Fruit fly (Drosophila melanogaster) whole organism, embryonic: ENCODE measurements around the gene Agpat1.
A peak's percentile ranks its signal among the peaks of the same experiment; 100 is the strongest.

Experiments used
- Aef1 ChIP-seq: fragments of 200-800 bp; sonication (Bioruptor generic); IDR thresholded peaks from 3 replicates; pipeline ENCODE4 v1.3.6; 2022; ENCODE audit warnings: missing biosample characterization, missing genetic modification characterization
- Atf6 ChIP-seq: fragments of 200-800 bp; sonication (Bioruptor generic); IDR thresholded peaks from 2 replicates; pipeline ENCODE4 v1.3.6; 2022; ENCODE audit warnings: missing biosample characterization, missing genetic modification characterization
- B-H1 ChIP-seq: fragments of 200-800 bp; sonication (Bioruptor generic); IDR thresholded peaks from 3 replicates; pipeline ENCODE4 v1.3.6; 2022; ENCODE audit warnings: missing biosample characterization, missing genetic modification characterization
- BtbVII ChIP-seq: fragments of 200-800 bp; sonication (Bioruptor generic); optimal IDR thresholded peaks from 3 replicates; lab custom pipeline; 2017; ENCODE audit warnings: missing biosample characterization, mild to moderate bottlenecking, missing genetic modification characterization
- CG10979 ChIP-seq: fragments of 200-800 bp; sonication (Bioruptor generic); optimal IDR thresholded peaks from 2 replicates; lab custom pipeline; 2018; ENCODE audit warnings: missing biosample characterization, mild to moderate bottlenecking, missing genetic modification characterization, moderate library complexity
- CG11247 ChIP-seq: fragments of 200-800 bp; sonication (Bioruptor generic); IDR thresholded peaks from 2 replicates; pipeline ENCODE4 v1.3.6; 2022; ENCODE audit warnings: missing biosample characterization, missing genetic modification characterization
- CG11695 ChIP-seq: fragments of 200-800 bp; sonication (Bioruptor generic); IDR thresholded peaks from 3 replicates; pipeline ENCODE4 v1.3.6; 2022; ENCODE audit warnings: missing biosample characterization, missing genetic modification characterization
- CG15073 ChIP-seq: fragments of 200-800 bp; sonication (Bioruptor generic); optimal IDR thresholded peaks from 2 replicates; lab custom pipeline; 2016; ENCODE audit warnings: missing biosample characterization, missing genetic modification characterization
- CG15479 ChIP-seq: fragments of 200-800 bp; sonication (Bioruptor generic); optimal IDR thresholded peaks from 3 replicates; lab custom pipeline; 2019; ENCODE audit warnings: missing biosample characterization, mild to moderate bottlenecking, missing genetic modification characterization, moderate library complexity
- CG17359 ChIP-seq: fragments of 200-800 bp; sonication (Bioruptor generic); optimal IDR thresholded peaks from 3 replicates; lab custom pipeline; 2018; ENCODE audit warnings: missing biosample characterization, mild to moderate bottlenecking, missing genetic modification characterization, moderate library complexity
- CG18262 ChIP-seq: fragments of 200-800 bp; optimal IDR thresholded peaks from 3 replicates; lab custom pipeline; 2019; ENCODE audit warnings: missing biosample characterization, mild to moderate bottlenecking, missing genetic modification characterization, moderate library complexity
- CG1832 ChIP-seq: fragments of 200-800 bp; sonication (Bioruptor generic); optimal IDR thresholded peaks from 2 replicates; lab custom pipeline; 2017; ENCODE audit warnings: missing biosample characterization, mild to moderate bottlenecking, missing genetic modification characterization, inconsistent platforms
- CG18764 ChIP-seq: fragments of 200-800 bp; sonication (Bioruptor generic); optimal IDR thresholded peaks from 3 replicates; lab custom pipeline; 2016; ENCODE audit warnings: missing biosample characterization, missing genetic modification characterization
- CG2875 ChIP-seq: fragments of 200-800 bp; sonication (Bioruptor generic); optimal IDR thresholded peaks from 2 replicates; lab custom pipeline; 2017; ENCODE audit warnings: missing biosample characterization, mild to moderate bottlenecking, missing genetic modification characterization, missing genetic modification reagents
- CG2889 ChIP-seq: fragments of 200-800 bp; sonication (Bioruptor generic); IDR thresholded peaks from 3 replicates; pipeline ENCODE4 v1.3.6; 2022; ENCODE audit warnings: missing biosample characterization, missing genetic modification characterization
- CG32767 ChIP-seq: fragments of 200-800 bp; sonication (Bioruptor generic); IDR thresholded peaks from 2 replicates; pipeline ENCODE4 v1.3.6; 2022; ENCODE audit warnings: missing biosample characterization, missing genetic modification characterization
- CG6765 ChIP-seq: fragments of 200-800 bp; sonication (Bioruptor generic); optimal IDR thresholded peaks from 3 replicates; lab custom pipeline; 2017; ENCODE audit warnings: missing biosample characterization, mild to moderate bottlenecking, missing genetic modification characterization
- CG9727 ChIP-seq: fragments of 200-800 bp; sonication (Bioruptor generic); optimal IDR thresholded peaks from 3 replicates; lab custom pipeline; 2017; ENCODE audit warnings: missing biosample characterization, mild to moderate bottlenecking, missing genetic modification characterization
- CHES-1-like ChIP-seq: fragments of 200-800 bp; sonication (Bioruptor generic); optimal IDR thresholded peaks from 2 replicates; lab custom pipeline; 2016; ENCODE audit warnings: missing biosample characterization, missing genetic modification characterization
- GATAe ChIP-seq: fragments of 200-800 bp; sonication (Bioruptor generic); conservative IDR thresholded peaks from 2 replicates; pipeline ENCODE4 v1.3.6; 2022; ENCODE audit warnings: missing biosample characterization, missing genetic modification characterization
- Hr39 ChIP-seq: fragments of >200 bp; optimal IDR thresholded peaks from 2 replicates; lab custom pipeline; 2017
- Max ChIP-seq: fragments of 200-800 bp; sonication (Bioruptor generic); optimal IDR thresholded peaks from 2 replicates; lab custom pipeline; 2016; ENCODE audit warnings: missing biosample characterization, mild to moderate bottlenecking, missing genetic modification characterization
- NC2β ChIP-seq: fragments of 200-800 bp; sonication (Bioruptor generic); optimal IDR thresholded peaks from 2 replicates; lab custom pipeline; 2016; ENCODE audit warnings: missing biosample characterization, missing genetic modification characterization
- Nf-YA ChIP-seq: fragments of 200-800 bp; sonication (Bioruptor generic); IDR thresholded peaks from 2 replicates; pipeline ENCODE4 v1.3.6; 2022; ENCODE audit warnings: missing biosample characterization, missing genetic modification characterization
- Nf-YB ChIP-seq: fragments of 200-800 bp; sonication (Bioruptor generic); optimal IDR thresholded peaks from 3 replicates; lab custom pipeline; 2019; ENCODE audit warnings: missing biosample characterization, mild to moderate bottlenecking, missing genetic modification characterization, moderate library complexity
- Opbp ChIP-seq: fragments of 200-800 bp; sonication (Bioruptor generic); IDR thresholded peaks from 3 replicates; pipeline ENCODE4 v1.3.6; 2022; ENCODE audit warnings: missing biosample characterization, missing genetic modification characterization; ENCODE audit not compliant: partially characterized antibody
- PHDP ChIP-seq: fragments of 200-800 bp; sonication (Bioruptor generic); optimal IDR thresholded peaks from 3 replicates; lab custom pipeline; 2018; ENCODE audit warnings: missing biosample characterization, mild to moderate bottlenecking, missing genetic modification characterization, moderate library complexity
- Rfx ChIP-seq: fragments of 200-800 bp; sonication (Bioruptor generic); IDR thresholded peaks from 2 replicates; pipeline ENCODE4 v1.3.6; 2022; ENCODE audit warnings: missing biosample characterization, missing genetic modification characterization
- Scr ChIP-seq: fragments of 200-800 bp; sonication (Bioruptor generic); IDR thresholded peaks from 2 replicates; pipeline ENCODE4 v1.3.6; 2022; ENCODE audit warnings: missing biosample characterization, missing genetic modification characterization; ENCODE audit not compliant: partially characterized antibody
- Vsx1 ChIP-seq: fragments of 200-800 bp; sonication (Bioruptor generic); optimal IDR thresholded peaks from 2 replicates; lab custom pipeline; 2017; ENCODE audit warnings: missing biosample characterization, mild to moderate bottlenecking, missing genetic modification characterization, missing genetic modification reagents
- YL-1 ChIP-seq: fragments of 200-800 bp; sonication (Bioruptor generic); optimal IDR thresholded peaks from 3 replicates; lab custom pipeline; 2017; ENCODE audit warnings: missing biosample characterization, mild to moderate bottlenecking, missing genetic modification characterization
- aop ChIP-seq: fragments of 200-800 bp; sonication (Bioruptor generic); IDR thresholded peaks from 2 replicates; pipeline ENCODE4 v1.3.6; 2022; ENCODE audit warnings: missing biosample characterization, missing genetic modification characterization
- dati ChIP-seq: fragments of 200-800 bp; sonication (Bioruptor generic); IDR thresholded peaks from 2 replicates; pipeline ENCODE4 v1.3.6; 2022; ENCODE audit warnings: missing biosample characterization, missing genetic modification characterization
- emc ChIP-seq: fragments of 200-800 bp; sonication (Bioruptor generic); optimal IDR thresholded peaks from 2 replicates; lab custom pipeline; 2016; ENCODE audit warnings: missing biosample characterization, missing genetic modification characterization
- en ChIP-seq: fragments of 200-800 bp; sonication (Bioruptor generic); optimal IDR thresholded peaks from 2 replicates; lab custom pipeline; 2016; ENCODE audit warnings: missing biosample characterization, missing genetic modification characterization
- grn ChIP-seq: fragments of 200-800 bp; sonication (Bioruptor generic); optimal IDR thresholded peaks from 3 replicates; lab custom pipeline; 2017; ENCODE audit warnings: missing biosample characterization, missing genetic modification characterization
- h ChIP-seq: fragments of >200 bp; optimal IDR thresholded peaks from 2 replicates; lab custom pipeline; 2017
- nerfin-2 ChIP-seq: fragments of 200-800 bp; sonication (Bioruptor generic); IDR thresholded peaks from 2 replicates; pipeline ENCODE4 v1.3.6; 2022; ENCODE audit warnings: missing biosample characterization, missing genetic modification characterization; ENCODE audit not compliant: partially characterized antibody
- onecut ChIP-seq: fragments of 200-800 bp; sonication (Bioruptor generic); IDR thresholded peaks from 2 replicates; pipeline ENCODE4 v1.3.6; 2022; ENCODE audit warnings: missing biosample characterization, missing genetic modification characterization
- pita ChIP-seq: fragments of 200-800 bp; sonication (Bioruptor generic); optimal IDR thresholded peaks from 2 replicates; lab custom pipeline; 2017; ENCODE audit warnings: missing biosample characterization, mild to moderate bottlenecking, missing genetic modification characterization
- row ChIP-seq: fragments of 200-800 bp; sonication (Bioruptor generic); IDR thresholded peaks from 3 replicates; pipeline ENCODE4 v1.3.6; 2022; ENCODE audit warnings: missing biosample characterization, missing genetic modification characterization
- scrt ChIP-seq: fragments of 200-800 bp; sonication (Bioruptor generic); optimal IDR thresholded peaks from 2 replicates; lab custom pipeline; 2018; ENCODE audit warnings: missing biosample characterization, mild to moderate bottlenecking, missing genetic modification characterization, moderate library complexity
- sqz ChIP-seq: fragments of 200-800 bp; sonication (Bioruptor generic); optimal IDR thresholded peaks from 3 replicates; lab custom pipeline; 2018; ENCODE audit warnings: missing biosample characterization, mild to moderate bottlenecking, missing genetic modification characterization
- sr ChIP-seq: fragments of 200-800 bp; sonication (Bioruptor generic); IDR thresholded peaks from 3 replicates; pipeline ENCODE4 v1.3.6; 2022; ENCODE audit warnings: missing biosample characterization, missing genetic modification characterization
- trem ChIP-seq: fragments of 200-800 bp; optimal IDR thresholded peaks from 3 replicates; lab custom pipeline; 2019; ENCODE audit warnings: missing biosample characterization, mild to moderate bottlenecking, missing genetic modification characterization, moderate library complexity
- ttk ChIP-seq: fragments of 200-800 bp; sonication (Bioruptor generic); IDR thresholded peaks from 2 replicates; pipeline ENCODE4 v2.1.2; 2022; ENCODE audit warnings: missing biosample characterization, missing genetic modification characterization
- tup ChIP-seq: fragments of 200-800 bp; sonication (Bioruptor generic); optimal IDR thresholded peaks from 2 replicates; lab custom pipeline; 2016; ENCODE audit warnings: missing biosample characterization, mild to moderate bottlenecking, missing genetic modification characterization, moderate library complexity
- tx ChIP-seq: fragments of 200-800 bp; sonication (Bioruptor generic); optimal IDR thresholded peaks from 2 replicates; lab custom pipeline; 2016; ENCODE audit warnings: missing biosample characterization, missing genetic modification characterization
- zen ChIP-seq: fragments of 200-800 bp; sonication (Bioruptor generic); optimal IDR thresholded peaks from 3 replicates; lab custom pipeline; 2018; ENCODE audit warnings: missing biosample characterization, mild to moderate bottlenecking, missing genetic modification characterization, moderate library complexity
- zfh1 ChIP-seq: fragments of 200-800 bp; sonication (Bioruptor generic); IDR thresholded peaks from 3 replicates; pipeline ENCODE4 v1.3.6; 2022; ENCODE audit warnings: missing biosample characterization, missing genetic modification characterization

The Agpat1 gene

DNA sequence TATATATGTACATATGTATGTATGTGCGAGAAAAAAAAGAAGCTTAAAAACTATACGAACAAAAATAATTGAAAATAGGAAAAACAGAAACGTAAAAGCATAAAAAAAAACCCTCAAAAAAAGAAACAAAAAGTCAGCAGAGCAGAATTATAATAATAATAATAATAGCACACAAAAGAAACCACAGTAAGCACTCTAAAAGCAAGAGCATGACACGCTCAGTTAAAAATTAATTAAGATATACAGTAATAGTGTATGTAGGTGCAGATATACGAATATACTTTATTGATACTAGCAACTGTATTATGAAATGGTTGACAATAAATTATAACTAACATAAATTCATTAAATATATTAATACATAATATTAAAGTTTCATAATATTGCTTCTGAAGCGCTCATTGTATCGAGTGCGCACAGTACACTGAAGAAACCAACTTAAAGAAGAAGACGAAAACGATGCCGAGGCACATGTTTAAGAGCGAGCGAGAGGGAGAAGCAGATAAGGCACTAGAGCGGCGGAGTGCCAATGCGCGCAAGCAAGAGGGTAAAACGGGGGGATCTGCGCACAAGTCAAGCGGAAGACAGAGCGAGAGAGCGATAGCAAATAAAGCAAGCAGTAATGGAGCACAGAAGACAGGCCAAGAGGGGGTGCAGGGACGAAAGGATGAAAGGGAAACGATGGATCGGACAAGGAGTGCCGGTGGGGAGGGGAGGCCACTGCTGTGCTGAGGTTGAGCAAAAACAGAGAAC, 30.2 kb upstream of the Agpat1 start (continued):
- TF ChIP-seq tx (GFP tag; lab: Kevin White, UChicago) (no peak), CG6765 (GFP tag; lab: Kevin White, UChicago) (peak; percentile 77), Rfx (GFP tag; lab: Robert Waterston, UW) (peak; percentile 91), aop (peak; percentile 46; the same call in 1 of the 2 replicates), ttk (GFP tag; lab: Robert Waterston, UW) (peak; percentile 70), CG15073 (peak; percentile 34), tup (GFP tag; lab: Kevin White, UChicago) (peak; percentile 12), CG1832 (peak; percentile 97), YL-1 (peak; percentile 14), CG10979 (tag; lab: Kevin White, UChicago) (peak; percentile 88), Scr (GFP tag; lab: Robert Waterston, UW) (0 out of 2 replicates have a peak, but pooled peaks have one; percentile 22), B-H1 (peak; percentile 77), CHES-1-like (GFP tag; lab: Kevin White, UChicago) (no peak), pita (no peak), CG11247 (peak; percentile 84; the same call in 1 of the 2 replicates), sr (GFP tag; lab: Robert Waterston, UW) (no peak; the same call in 2 of the 3 replicates), BtbVII (peak; percentile 86), onecut (peak; percentile 58), zfh1 (GFP tag; lab: Robert Waterston, UW) (peak; percentile 81), NC2β (GFP tag; lab: Kevin White, UChicago) (no peak), zen (peak; percentile 84), scrt (GFP tag; lab: Kevin White, UChicago) (peak; percentile 84), CG18262 (tag; lab: Kevin White, UChicago) (peak; percentile 90), en (GFP tag; lab: Kevin White, UChicago) (no peak), h (no peak), CG11695 (GFP tag; lab: Robert Waterston, UW) (peak; percentile 88), CG2889 (GFP tag; lab: Robert Waterston, UW) (peak; percentile 75), CG18764 (peak; percentile 66), nerfin-2 (GFP tag; lab: Robert Waterston, UW) (no peak), grn (GFP tag; lab: Kevin White, UChicago) (no peak), Nf-YA (GFP tag; lab: Robert Waterston, UW) (peak; percentile 70), CG9727 (GFP tag; lab: Kevin White, UChicago) (peak; percentile 81), Aef1 (GFP tag; lab: Robert Waterston, UW) (peak; percentile 87), Vsx1 (peak; percentile 69), emc (no peak), Opbp (no peak), trem (tag; lab: Kevin White, UChicago) (peak; percentile 83), CG15479 (GFP tag; lab: Kevin White, UChicago) (peak; percentile 43), Atf6 (GFP tag; lab: Robert Waterston, UW) (peak; percentile 89), Max (peak; percentile 24), CG32767 (GFP tag; lab: Robert Waterston, UW) (peak; percentile 78), CG2875 (GFP tag; lab: Kevin White, UChicago) (peak; percentile 35), GATAe (GFP tag; lab: Robert Waterston, UW) (peak; percentile 77), sqz (GFP tag; lab: Kevin White, UChicago) (peak; percentile 73), CG17359 (tag; lab: Kevin White, UChicago) (peak; percentile 92), row (peak; percentile 97), dati (peak; percentile 39; the same call in 1 of the 2 replicates), Hr39 (lab: Kevin White, UChicago) (no peak), Nf-YB (peak; percentile 70), PHDP (peak; percentile 93)
